Worm (Caenorhabditis elegans) whole organism, L4 larva: ENCODE measurements around the gene D2021.4.

Experiments
- F26F4.8 ChIP-seq: fragments of 200-800 bp; sonication (Bioruptor generic); conservative IDR thresholded peaks from 2 replicates; pipeline ENCODE4 v1.3.6; 2022; ENCODE audit warnings: missing genetic modification characterization, missing compliant biosample characterization
- Y105C5A.15 ChIP-seq: fragments of 200-800 bp; sonication (Bioruptor generic); IDR thresholded peaks from 2 replicates; pipeline ENCODE4 v1.3.6; 2022; ENCODE audit warnings: missing genetic modification characterization, missing compliant biosample characterization
- Y75B8A.6 ChIP-seq: fragments of 200-800 bp; sonication (Bioruptor generic); IDR thresholded peaks from 2 replicates; pipeline ENCODE4 v1.3.6; 2022; ENCODE audit warnings: missing genetic modification reagents, missing genetic modification characterization, missing compliant biosample characterization
- aha-1 ChIP-seq: fragments of 150-350 bp; peaks from one replicate; lab custom pipeline; 2014; ENCODE audit warnings: missing biosample characterization, missing genetic modification characterization
- ceh-82 ChIP-seq: sonication (generic microtip); optimal IDR thresholded peaks from 2 replicates; lab custom pipeline; 2017; ENCODE audit warnings: missing biosample characterization, missing genetic modification characterization
- ces-1 ChIP-seq: fragments of 150-350 bp; sonication (generic microtip); optimal IDR thresholded peaks from 4 replicates; lab custom pipeline; 2014; ENCODE audit warnings: missing biosample characterization, missing genetic modification reagents, missing genetic modification characterization
- daf-16 ChIP-seq, 3 experiments: sonication (generic microtip); optimal IDR thresholded peaks; 2 replicates each; lab custom pipeline; 2016 to 2017; ENCODE audit warnings: missing genetic modification characterization in 3 of 3, missing genetic modification reagents in 3 of 3, mild to moderate bottlenecking in 2 of 3, missing compliant biosample characterization in 2 of 3, missing biosample characterization in 1 of 3, moderate library complexity in 1 of 3
- daf-8 ChIP-seq: fragments of 200-800 bp; sonication (Bioruptor generic); IDR thresholded peaks from 2 replicates; pipeline ENCODE4 v1.3.6; 2022; ENCODE audit warnings: missing genetic modification characterization, missing compliant biosample characterization
- dmd-6 ChIP-seq: fragments of 200-800 bp; sonication (Bioruptor generic); IDR thresholded peaks from 2 replicates; pipeline ENCODE4 v1.3.6; 2022; ENCODE audit warnings: missing genetic modification reagents, missing genetic modification characterization, missing compliant biosample characterization
- dpl-1 ChIP-seq: fragments of 150-350 bp; optimal IDR thresholded peaks from 2 replicates; lab custom pipeline; 2014; ENCODE audit warnings: missing biosample characterization, missing genetic modification reagents, missing genetic modification characterization
- dve-1 ChIP-seq: sonication (generic microtip); optimal IDR thresholded peaks from 2 replicates; lab custom pipeline; 2017; ENCODE audit warnings: antibody characterized with exemption, mild to moderate bottlenecking, missing genetic modification characterization, missing compliant biosample characterization; ENCODE audit not compliant: insufficient read depth
- fkh-10 ChIP-seq: fragments of 150-350 bp; optimal IDR thresholded peaks from 2 replicates; lab custom pipeline; 2014; ENCODE audit warnings: missing biosample characterization, missing genetic modification reagents, missing genetic modification characterization
- hif-1 ChIP-seq, 2 experiments: sonication (generic microtip); optimal IDR thresholded peaks; 2 replicates each; lab custom pipeline; 2016 to 2017; ENCODE audit warnings: missing compliant biosample characterization in 2 of 2, missing genetic modification characterization in 2 of 2, missing genetic modification reagents in 2 of 2, missing genotype in 2 of 2, mild to moderate bottlenecking in 1 of 2
- hlh-11 ChIP-seq: fragments of 200-800 bp; sonication (Bioruptor generic); optimal IDR thresholded peaks from 2 replicates; lab custom pipeline; 2018; ENCODE audit warnings: mild to moderate bottlenecking, missing genetic modification characterization, missing compliant biosample characterization
- hlh-30 ChIP-seq: sonication (generic microtip); optimal IDR thresholded peaks from 2 replicates; lab custom pipeline; 2017; ENCODE audit warnings: antibody characterized with exemption, mild to moderate bottlenecking, missing genetic modification characterization, missing compliant biosample characterization; ENCODE audit not compliant: insufficient read depth
- lin-13 ChIP-seq: fragments of 150-350 bp; optimal IDR thresholded peaks from 2 replicates; lab custom pipeline; 2014; ENCODE audit warnings: missing biosample characterization, missing genetic modification reagents, missing genetic modification characterization
- lin-29 ChIP-seq: fragments of 200-800 bp; sonication (Bioruptor generic); IDR thresholded peaks from 2 replicates; pipeline ENCODE4 v1.3.6; 2022; ENCODE audit warnings: missing genetic modification reagents, missing genetic modification characterization, missing compliant biosample characterization
- lsy-2 ChIP-seq, 2 experiments: fragments of 150-350 bp in 1 of 2; sonication (generic microtip) in 1 of 2; optimal IDR thresholded peaks; 2 replicates each; lab custom pipeline; 2014 to 2017; ENCODE audit warnings: missing biosample characterization in 2 of 2, missing genetic modification characterization in 2 of 2
- madf-5 ChIP-seq, 2 experiments: fragments of 200-800 bp; sonication (Bioruptor generic); IDR thresholded peaks; 2 replicates each; pipeline ENCODE4 v1.3.6; 2022; ENCODE audit warnings: missing compliant biosample characterization in 2 of 2, missing genetic modification characterization in 2 of 2
- mxl-2 ChIP-seq: fragments of 200-800 bp; sonication (Bioruptor generic); conservative IDR thresholded peaks from 2 replicates; pipeline ENCODE4 v1.3.6; 2022; ENCODE audit warnings: missing genetic modification reagents, missing genetic modification characterization, missing compliant biosample characterization
- nhr-10 ChIP-seq: fragments of 150-350 bp; optimal IDR thresholded peaks from 2 replicates; lab custom pipeline; 2014; ENCODE audit warnings: missing biosample characterization, missing genetic modification characterization
- nhr-28 ChIP-seq: fragments of 150-350 bp; optimal IDR thresholded peaks from 2 replicates; lab custom pipeline; 2014; ENCODE audit warnings: missing biosample characterization, missing genetic modification characterization
- nhr-48 ChIP-seq: sonication (generic microtip); optimal IDR thresholded peaks from 2 replicates; lab custom pipeline; 2016; ENCODE audit warnings: mild to moderate bottlenecking, missing genetic modification characterization, missing compliant biosample characterization
- nhr-6 ChIP-seq: fragments of 150-350 bp; optimal IDR thresholded peaks from 2 replicates; lab custom pipeline; 2014; ENCODE audit warnings: missing biosample characterization, missing genetic modification characterization
- pha-4 ChIP-seq, 2 experiments: fragments of 150-350 bp in 1 of 2; fragments of 200-800 bp in 1 of 2; sonication (Bioruptor generic) in 1 of 2; IDR thresholded peaks in 1 of 2; optimal IDR thresholded peaks in 1 of 2; 2 replicates each; pipeline versions ENCODE4 v1.3.6 to Lab custom; 2014 to 2022; ENCODE audit warnings: missing genetic modification characterization in 2 of 2, missing genetic modification reagents in 2 of 2, missing biosample characterization in 1 of 2, missing compliant biosample characterization in 1 of 2
- pqm-1 ChIP-seq: sonication (generic microtip); optimal IDR thresholded peaks from 2 replicates; lab custom pipeline; 2017; ENCODE audit warnings: missing biosample characterization, missing genetic modification characterization
- set-16 ChIP-seq: fragments of 200-800 bp; sonication (Bioruptor generic); IDR thresholded peaks from 2 replicates; pipeline ENCODE4 v1.3.6; 2022; ENCODE audit warnings: missing genetic modification reagents, missing genetic modification characterization, missing compliant biosample characterization
- tra-1 ChIP-seq: fragments of 200-800 bp; sonication (Bioruptor generic); IDR thresholded peaks from 2 replicates; pipeline ENCODE4 v1.3.6; 2022; ENCODE audit warnings: missing genetic modification reagents, missing genetic modification characterization, missing compliant biosample characterization
- unc-62 ChIP-seq, 3 experiments: fragments of 150-350 bp in 1 of 3; sonication (generic microtip); optimal IDR thresholded peaks in 2 of 3; peaks in 1 of 3; 1 replicate in 1 of 3; 2 replicates in 2 of 3; lab custom pipeline; 2014 to 2017; ENCODE audit warnings: missing biosample characterization in 3 of 3, missing genetic modification characterization in 3 of 3, missing genetic modification reagents in 3 of 3, missing genotype in 1 of 3
- ztf-7 ChIP-seq: fragments of 150-350 bp; optimal IDR thresholded peaks from 2 replicates; lab custom pipeline; 2014; ENCODE audit warnings: missing biosample characterization, missing genetic modification characterization

Gene D2021.4

ce11 chrX:8564451-8564795 is 15.6 kb upstream of the D2021.4 start:
- TF ChIP-seq dve-1 (tag; lab: Kevin White, UChicago) (peak; percentile 51), nhr-28 (tag; lab: Kevin White, UChicago) (peak; percentile 24), Y105C5A.15 (GFP tag; lab: Robert Waterston, UW) (no peak), fkh-10 (GFP tag; lab: Kevin White, UChicago) (no peak), nhr-6 (tag; lab: Kevin White, UChicago) (peak; percentile 13), tra-1 (GFP tag; lab: Robert Waterston, UW) (no peak), pha-4 (GFP tag; IDR thresholded peaks at IDR 0.05; lab: Robert Waterston, UW) (no peak), pha-4 (tag; optimal IDR thresholded peaks at IDR 0.05; lab: Kevin White, UChicago) (peak; percentile 9), lsy-2 (tag; optimal IDR thresholded peaks at IDR 0.05; lab: Kevin White, UChicago) (peak in 1 of 2 experiments; percentile 26), madf-5 (GFP tag; IDR thresholded peaks at IDR 0.05; lab: Robert Waterston, UW) (no peak), aha-1 (peak; percentile 17), dpl-1 (GFP tag; lab: Kevin White, UChicago) (no peak), daf-16 (GFP tag; optimal IDR thresholded peaks at IDR 0.05; lab: Kevin White, UChicago) (no peak), daf-16 (tag; optimal IDR thresholded peaks at IDR 0.05; lab: Kevin White, UChicago) (peak; percentile 9)

ce11 chrX:8563663-8564450 is 15.0 kb upstream of the D2021.4 start:
- TF ChIP-seq unc-62 (GFP tag; optimal IDR thresholded peaks at IDR 0.05 in 1 of 2; lab: Kevin White, UChicago) (peak in 1 of 2 experiments; percentile 94), unc-62 (tag; optimal IDR thresholded peaks at IDR 0.05; lab: Kevin White, UChicago) (no peak), ces-1 (no peak), mxl-2 (GFP tag; lab: Robert Waterston, UW) (no peak), lin-13 (GFP tag; lab: Kevin White, UChicago) (no peak), hlh-11 (peak; percentile 33), ztf-7 (tag; lab: Kevin White, UChicago) (no peak), nhr-48 (tag; lab: Kevin White, UChicago) (peak; percentile 11), F26F4.8 (GFP tag; lab: Robert Waterston, UW) (no peak), aha-1 (peak; percentile 38), hlh-30 (tag; lab: Kevin White, UChicago) (peak; percentile 30), nhr-28 (tag; lab: Kevin White, UChicago) (peak; percentile 44), set-16 (GFP tag; lab: Robert Waterston, UW) (no peak), Y75B8A.6 (GFP tag; lab: Robert Waterston, UW) (no peak), dpl-1 (GFP tag; lab: Kevin White, UChicago) (no peak), lin-29 (no peak), nhr-6 (tag; lab: Kevin White, UChicago) (no peak), nhr-10 (tag; lab: Kevin White, UChicago) (no peak), hif-1 (tag; optimal IDR thresholded peaks at IDR 0.05; lab: Kevin White, UChicago) (no peak), pqm-1 (tag; lab: Kevin White, UChicago) (peak; percentile 87), daf-16 (GFP tag; optimal IDR thresholded peaks at IDR 0.05; lab: Kevin White, UChicago) (no peak), daf-16 (tag; optimal IDR thresholded peaks at IDR 0.05; lab: Kevin White, UChicago) (peak; percentile 38), daf-8 (GFP tag; lab: Robert Waterston, UW) (no peak), tra-1 (GFP tag; lab: Robert Waterston, UW) (no peak), dmd-6 (GFP tag; lab: Robert Waterston, UW) (peak; percentile 49)

- TF ChIP-seq unc-62 (GFP tag; optimal IDR thresholded peaks at IDR 0.05 in 1 of 2; lab: Kevin White, UChicago) (peak in 1 of 2 experiments; percentile 90), unc-62 (tag; optimal IDR thresholded peaks at IDR 0.05; lab: Kevin White, UChicago) (no peak), ceh-82 (tag; lab: Kevin White, UChicago) (no peak)
Observed at ce11 chrX:8562586-8562985, 13.7 kb upstream of the D2021.4 start.
